Worm (Caenorhabditis elegans) whole organism, young adult: Measurements from ENCODE around the gene C54G7.1.

Source experiments
- B0261.1 ChIP-seq: sonication (generic microtip); optimal IDR thresholded peaks from 2 replicates; lab custom pipeline; 2016; ENCODE audit warnings: mild to moderate bottlenecking, missing genetic modification characterization, moderate library complexity, missing compliant biosample characterization
- B0336.3 ChIP-seq: fragments of 200-800 bp; sonication (Bioruptor generic); IDR thresholded peaks from 2 replicates; pipeline ENCODE4 v1.3.6; 2022; ENCODE audit warnings: missing genetic modification characterization, missing compliant biosample characterization
- F39B2.1 ChIP-seq: fragments of 200-800 bp; sonication (Bioruptor generic); IDR thresholded peaks from 2 replicates; pipeline ENCODE4 v1.3.6; 2022; ENCODE audit warnings: missing genetic modification reagents, missing genetic modification characterization, missing compliant biosample characterization
- F52B5.7 ChIP-seq: sonication (generic microtip); optimal IDR thresholded peaks from 2 replicates; lab custom pipeline; 2016; ENCODE audit warnings: mild to moderate bottlenecking, missing genetic modification characterization, missing compliant biosample characterization
- F55B11.4 ChIP-seq: sonication (generic microtip); optimal IDR thresholded peaks from 2 replicates; lab custom pipeline; 2016; ENCODE audit warnings: missing compliant biosample characterization, missing genetic modification characterization, borderline replicate concordance; ENCODE audit not compliant: insufficient read depth
- K11D2.4 ChIP-seq: fragments of 200-800 bp; sonication (Bioruptor generic); IDR thresholded peaks from 2 replicates; pipeline ENCODE4 v1.3.6; 2022; ENCODE audit warnings: missing genetic modification reagents, missing genetic modification characterization, missing compliant biosample characterization
- T07F8.4 ChIP-seq: sonication (generic microtip); optimal IDR thresholded peaks from 2 replicates; lab custom pipeline; 2016; ENCODE audit warnings: mild to moderate bottlenecking, missing genetic modification characterization, moderate library complexity, missing compliant biosample characterization
- Y56A3A.18 ChIP-seq: fragments of 200-800 bp; sonication (Bioruptor generic); IDR thresholded peaks from 2 replicates; pipeline ENCODE4 v1.3.6; 2022; ENCODE audit warnings: missing genetic modification reagents, missing genetic modification characterization, missing compliant biosample characterization
- Y95B8A.8 ChIP-seq: fragments of 200-800 bp; sonication (Bioruptor generic); IDR thresholded peaks from 2 replicates; pipeline ENCODE4 v1.3.6; 2022; ENCODE audit warnings: missing genetic modification reagents, missing genetic modification characterization, missing compliant biosample characterization
- aptf-2 ChIP-seq: fragments of 200-800 bp; sonication (Bioruptor generic); conservative IDR thresholded peaks from 2 replicates; pipeline ENCODE4 v1.3.6; 2022; ENCODE audit warnings: missing genetic modification reagents, missing genetic modification characterization, missing compliant biosample characterization
- aptf-3 ChIP-seq: fragments of 200-800 bp; sonication (Bioruptor generic); IDR thresholded peaks from 2 replicates; pipeline ENCODE4 v1.3.6; 2022; ENCODE audit warnings: missing genetic modification characterization, missing compliant biosample characterization
- atf-7 ChIP-seq: sonication (generic microtip); optimal IDR thresholded peaks from 2 replicates; lab custom pipeline; 2017; ENCODE audit warnings: mild to moderate bottlenecking, missing genetic modification characterization, missing compliant biosample characterization
- cebp-1 ChIP-seq, 2 experiments: fragments of 200-800 bp in 1 of 2; sonication (Bioruptor generic) in 1 of 2; sonication (generic microtip) in 1 of 2; IDR thresholded peaks in 1 of 2; optimal IDR thresholded peaks in 1 of 2; 2 replicates each; pipeline versions ENCODE4 v1.3.6 to Lab custom; 2017 to 2022; ENCODE audit warnings: missing compliant biosample characterization in 2 of 2, missing genetic modification characterization in 2 of 2, mild to moderate bottlenecking in 1 of 2, missing genetic modification reagents in 1 of 2, moderate library complexity in 1 of 2
- dox-1 ChIP-seq: fragments of 200-800 bp; sonication (Bioruptor generic); IDR thresholded peaks from 2 replicates; pipeline ENCODE4 v1.3.6; 2022; ENCODE audit warnings: missing genetic modification reagents, missing genetic modification characterization, missing compliant biosample characterization
- dpl-1 ChIP-seq: fragments of 150-350 bp; optimal IDR thresholded peaks from 2 replicates; lab custom pipeline; 2014; ENCODE audit warnings: missing biosample characterization, missing genetic modification reagents, missing genetic modification characterization
- efl-1 ChIP-seq: fragments of 150-350 bp; optimal IDR thresholded peaks from 2 replicates; lab custom pipeline; 2014; ENCODE audit warnings: missing biosample characterization, missing genetic modification reagents, missing genetic modification characterization
- egrh-3 ChIP-seq: fragments of 200-800 bp; sonication (Bioruptor generic); IDR thresholded peaks from 2 replicates; pipeline ENCODE4 v1.3.6; 2022; ENCODE audit warnings: missing genetic modification reagents, missing genetic modification characterization, missing compliant biosample characterization
- ets-4 ChIP-seq: fragments of 200-800 bp; sonication (Bioruptor generic); optimal IDR thresholded peaks from 2 replicates; lab custom pipeline; 2018; ENCODE audit warnings: mild to moderate bottlenecking, missing genetic modification characterization, missing compliant biosample characterization
- gei-17 ChIP-seq: fragments of 200-800 bp; sonication (Bioruptor generic); optimal IDR thresholded peaks from 2 replicates; lab custom pipeline; 2018; ENCODE audit warnings: mild to moderate bottlenecking, missing genetic modification characterization, missing compliant biosample characterization
- hmg-1.2 ChIP-seq: fragments of 200-800 bp; sonication (Bioruptor generic); IDR thresholded peaks from 2 replicates; pipeline ENCODE4 v1.3.6; 2022; ENCODE audit warnings: missing genetic modification reagents, missing genetic modification characterization, missing compliant biosample characterization
- lag-1 ChIP-seq: fragments of 200-800 bp; sonication (Bioruptor generic); IDR thresholded peaks from 2 replicates; pipeline ENCODE4 v1.3.6; 2022; ENCODE audit warnings: missing genetic modification reagents, missing genetic modification characterization, missing compliant biosample characterization
- let-607 ChIP-seq, 2 experiments: fragments of 200-800 bp in 1 of 2; sonication (Bioruptor generic) in 1 of 2; sonication (generic microtip) in 1 of 2; optimal IDR thresholded peaks; 2 replicates each; lab custom pipeline; 2016 to 2018; ENCODE audit warnings: mild to moderate bottlenecking in 2 of 2, missing compliant biosample characterization in 2 of 2, missing genetic modification characterization in 2 of 2, moderate library complexity in 2 of 2, missing genotype in 1 of 2
- madf-3 ChIP-seq: fragments of 200-800 bp; sonication (Bioruptor generic); IDR thresholded peaks from 2 replicates; pipeline ENCODE4 v1.3.6; 2022; ENCODE audit warnings: missing genetic modification reagents, missing genetic modification characterization, missing compliant biosample characterization
- madf-6 ChIP-seq: fragments of 200-800 bp; sonication (Bioruptor generic); IDR thresholded peaks from 2 replicates; pipeline ENCODE4 v1.3.6; 2022; ENCODE audit warnings: missing genetic modification reagents, missing genetic modification characterization, missing compliant biosample characterization
- madf-8 ChIP-seq: fragments of 200-800 bp; sonication (Bioruptor generic); conservative IDR thresholded peaks from 2 replicates; pipeline ENCODE4 v1.3.6; 2022; ENCODE audit warnings: missing genetic modification reagents, missing genetic modification characterization, missing compliant biosample characterization
- mcd-1 ChIP-seq: fragments of 200-800 bp; sonication (Bioruptor generic); IDR thresholded peaks from 2 replicates; pipeline ENCODE4 v1.3.6; 2022; ENCODE audit warnings: missing genetic modification reagents, missing genetic modification characterization, missing compliant biosample characterization
- mel-28 ChIP-seq: sonication (generic microtip); optimal IDR thresholded peaks from 2 replicates; lab custom pipeline; 2016; ENCODE audit warnings: borderline replicate concordance, mild to moderate bottlenecking, missing genetic modification characterization, missing compliant biosample characterization
- nfya-2 ChIP-seq: fragments of 200-800 bp; sonication (Bioruptor generic); IDR thresholded peaks from 2 replicates; pipeline ENCODE4 v1.3.6; 2022; ENCODE audit warnings: missing genetic modification reagents, missing genetic modification characterization, missing compliant biosample characterization
- nfyb-1 ChIP-seq: fragments of 200-800 bp; sonication (Bioruptor generic); IDR thresholded peaks from 2 replicates; pipeline ENCODE4 v1.3.6; 2022; ENCODE audit warnings: missing genetic modification reagents, missing genetic modification characterization, missing compliant biosample characterization
- nhr-120 ChIP-seq: fragments of 200-800 bp; sonication (Bioruptor generic); IDR thresholded peaks from 2 replicates; pipeline ENCODE4 v1.3.6; 2022; ENCODE audit warnings: missing genetic modification characterization, missing compliant biosample characterization
- nhr-27 ChIP-seq: fragments of 200-800 bp; sonication (Bioruptor generic); optimal IDR thresholded peaks from 2 replicates; lab custom pipeline; 2018; ENCODE audit warnings: mild to moderate bottlenecking, missing genetic modification characterization, moderate library complexity, missing compliant biosample characterization
- nhr-80 ChIP-seq: sonication (generic microtip); optimal IDR thresholded peaks from 2 replicates; lab custom pipeline; 2016; ENCODE audit warnings: missing genetic modification characterization, missing compliant biosample characterization
- tbx-9 ChIP-seq: sonication (generic microtip); optimal IDR thresholded peaks from 2 replicates; lab custom pipeline; 2016; ENCODE audit warnings: borderline replicate concordance, missing genetic modification characterization, inconsistent platforms, missing compliant biosample characterization
- unc-62 ChIP-seq: fragments of 150-350 bp; optimal IDR thresholded peaks from 2 replicates; lab custom pipeline; 2014; ENCODE audit warnings: missing biosample characterization, missing genetic modification reagents, missing genetic modification characterization
- ztf-22 ChIP-seq: fragments of 200-800 bp; sonication (Bioruptor generic); optimal IDR thresholded peaks from 2 replicates; lab custom pipeline; 2018; ENCODE audit warnings: mild to moderate bottlenecking, missing genetic modification characterization, moderate library complexity, missing compliant biosample characterization

The C54G7.1 gene

DNA sequence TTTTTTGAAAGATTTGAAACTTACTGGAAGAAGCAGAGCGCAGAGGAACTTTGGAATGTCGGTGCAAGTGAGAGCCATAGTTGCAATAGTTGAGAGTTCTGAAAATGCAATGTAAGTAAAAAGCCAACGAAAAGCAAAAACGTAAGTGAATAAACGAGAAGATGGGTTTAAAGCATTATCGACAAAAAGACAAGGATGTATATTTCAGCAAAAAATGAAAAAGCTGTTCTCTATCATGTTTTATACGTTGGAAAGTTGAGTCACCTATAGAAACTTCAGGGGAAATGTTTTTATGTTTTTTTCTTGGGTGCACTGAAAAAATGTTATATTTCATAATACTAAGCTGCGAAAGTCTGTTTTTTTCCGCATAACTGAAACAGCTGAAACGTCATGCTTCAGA, 26.7 kb upstream of the C54G7.1 start, which contains the start of gene T23F2.5:
TSS of gene T23F2.5 (minus strand) at position 101 of the 400 bp plus-strand sequence.
- TF ChIP-seq F55B11.4 (tag; lab: Kevin White, UChicago) = no peak
- no peak for TF ChIP-seq cebp-1 (GFP tag; IDR thresholded peaks at IDR 0.05; lab: Robert Waterston, UW)
- peak; percentile 39 for TF ChIP-seq cebp-1 (tag; optimal IDR thresholded peaks at IDR 0.05; lab: Kevin White, UChicago)
- TF ChIP-seq, all 124 proteins: peak for 1

DNA sequence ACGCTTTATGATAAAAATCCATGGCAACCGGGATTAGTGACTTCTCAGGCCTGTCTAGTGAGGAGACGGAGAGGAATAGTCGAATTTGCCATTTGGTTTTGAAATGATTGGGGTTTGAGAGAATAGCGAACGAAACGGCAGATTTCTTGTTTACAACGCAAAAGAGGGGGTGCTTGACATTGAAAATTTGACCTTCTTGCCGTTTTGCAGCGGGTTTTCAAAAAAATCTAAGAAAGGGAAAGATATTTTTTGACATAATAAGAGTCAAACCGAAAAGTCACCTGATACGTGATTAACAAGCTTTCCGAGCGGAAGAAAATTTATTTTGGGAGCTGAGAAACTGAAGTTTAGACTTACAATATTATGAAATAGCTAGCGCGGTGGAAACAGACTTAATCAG, 25.9 kb upstream of the C54G7.1 start:
- TF ChIP-seq F52B5.7 (tag; lab: Kevin White, UChicago) (no peak), cebp-1 (GFP tag; IDR thresholded peaks at IDR 0.05; lab: Robert Waterston, UW) (no peak), cebp-1 (tag; optimal IDR thresholded peaks at IDR 0.05; lab: Kevin White, UChicago) (peak; percentile 21)

DNA sequence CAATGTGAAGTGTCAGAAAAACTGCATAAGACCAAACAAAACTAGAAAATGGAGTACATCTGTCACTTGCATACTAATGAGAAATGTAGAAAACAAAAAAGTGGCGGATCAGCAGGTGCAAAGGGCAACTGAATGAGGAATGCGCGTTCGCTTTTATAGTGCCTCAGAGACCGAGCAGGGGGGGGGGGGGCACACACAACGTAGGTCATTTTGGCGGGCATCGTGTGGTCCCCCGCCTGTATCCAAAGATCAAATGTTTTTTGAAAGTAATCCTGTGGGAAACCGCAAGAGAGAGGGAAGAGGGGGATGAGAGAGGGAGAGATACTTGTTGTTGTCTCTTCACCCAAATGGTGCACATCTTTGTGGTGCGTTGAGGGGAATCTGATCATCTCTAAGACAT, 25.4 kb upstream of the C54G7.1 start:
- TF ChIP-seq madf-6 (GFP tag; lab: Robert Waterston, UW) = peak; percentile 71
- peak; percentile 48; the same call in 1 of the 2 replicates for TF ChIP-seq egrh-3
- TF ChIP-seq ets-4 = no peak
- TF ChIP-seq aptf-2 (GFP tag; lab: Robert Waterston, UW) = peak; percentile 99
- TF ChIP-seq efl-1 = peak; percentile 56
- no peak for TF ChIP-seq T07F8.4 (tag; lab: Kevin White, UChicago)
- peak; percentile 37; the same call in 1 of the 2 replicates for TF ChIP-seq hmg-1.2 (GFP tag; lab: Robert Waterston, UW)
- TF ChIP-seq madf-8 (GFP tag; lab: Robert Waterston, UW) = 0 out of 2 replicates have a peak, but pooled peaks have one; percentile 21
- 0 out of 2 replicates have a peak, but pooled peaks have one; percentile 20 for TF ChIP-seq madf-3 (GFP tag; lab: Robert Waterston, UW)
- peak; percentile 93 for TF ChIP-seq aptf-3
- peak; percentile 64 for TF ChIP-seq dox-1
- peak; percentile 37 for TF ChIP-seq dpl-1 (GFP tag; lab: Kevin White, UChicago)
- TF ChIP-seq nhr-120 (GFP tag; lab: Robert Waterston, UW) = 0 out of 2 replicates have a peak, but pooled peaks have one; percentile 6
- TF ChIP-seq tbx-9 (tag; lab: Kevin White, UChicago) = no peak
- TF ChIP-seq, all 124 proteins: peak for 11

DNA sequence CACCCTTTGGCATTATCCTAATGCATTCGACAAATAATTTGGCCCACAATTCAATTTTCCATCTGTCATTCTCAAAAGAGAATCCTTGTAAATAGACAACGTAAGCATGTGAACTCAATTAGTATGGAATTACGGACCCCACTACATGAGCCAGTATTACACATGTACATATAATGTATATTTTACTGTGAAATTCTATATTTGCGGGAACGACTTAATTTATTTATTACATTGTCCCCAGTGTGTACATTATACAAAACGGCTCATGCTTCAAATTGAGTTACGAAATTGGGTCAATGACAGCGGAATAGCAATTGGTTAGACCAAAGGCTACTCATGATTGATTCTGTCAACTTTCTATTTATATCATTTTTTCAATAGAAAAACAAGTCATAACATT, 24.2 kb upstream of the C54G7.1 start:
- TF ChIP-seq cebp-1 (GFP tag; IDR thresholded peaks at IDR 0.05; lab: Robert Waterston, UW) (no peak), cebp-1 (tag; optimal IDR thresholded peaks at IDR 0.05; lab: Kevin White, UChicago) (peak; percentile 60), mel-28 (no peak), F39B2.1 (GFP tag; lab: Robert Waterston, UW) (no peak), atf-7 (tag; lab: Kevin White, UChicago) (no peak)

DNA sequence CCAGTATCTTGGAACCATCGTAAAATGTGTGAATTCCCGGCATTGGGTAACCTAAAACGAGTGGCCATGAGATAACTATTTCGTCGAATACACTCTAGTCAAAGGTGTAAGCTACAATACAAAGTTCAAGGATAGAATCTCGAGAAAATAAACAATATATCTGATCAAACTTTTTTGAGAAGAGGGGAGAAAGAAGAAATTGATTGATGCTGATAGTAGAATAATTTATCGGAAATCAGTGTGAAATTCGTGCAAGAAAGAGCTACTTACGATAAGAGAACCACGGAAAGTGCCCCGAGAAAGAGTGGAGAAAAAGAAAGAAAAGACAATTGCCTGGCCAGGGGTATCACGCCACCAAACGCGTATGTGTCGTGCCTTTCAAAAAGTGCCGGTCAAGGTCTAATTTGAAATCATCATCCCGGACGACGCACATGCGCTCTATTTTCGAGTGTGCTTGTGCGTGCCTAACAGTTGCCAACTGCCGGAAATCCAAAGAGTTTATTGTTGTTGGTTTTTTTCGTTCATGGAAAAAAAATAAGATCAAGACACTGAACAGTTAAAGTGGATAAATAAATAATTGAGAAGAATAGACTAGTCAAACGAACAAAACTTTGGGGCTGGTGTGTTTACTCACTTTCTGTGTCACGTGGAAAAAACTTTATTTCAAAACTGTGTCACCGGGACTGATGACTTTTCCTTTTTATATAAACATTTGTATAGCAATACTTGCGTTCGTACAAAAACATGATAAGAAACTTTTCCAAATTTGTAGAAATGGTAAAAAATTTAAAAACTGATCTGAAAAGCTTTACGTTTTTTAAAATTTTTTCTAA, 20.8 kb upstream of the C54G7.1 start, which contains the start of gene mboa-3:
TSS of gene mboa-3 (minus strand) at position 51 of the 833 bp plus-strand sequence.
- TF ChIP-seq ets-4 (peak; percentile 27), mcd-1 (GFP tag; lab: Robert Waterston, UW) (no peak), gei-17 (GFP tag; lab: Kevin White, UChicago) (no peak), cebp-1 (GFP tag; IDR thresholded peaks at IDR 0.05; lab: Robert Waterston, UW) (no peak), cebp-1 (tag; optimal IDR thresholded peaks at IDR 0.05; lab: Kevin White, UChicago) (peak; percentile 49), B0336.3 (GFP tag; lab: Robert Waterston, UW) (peak; percentile 46; the same call in 1 of the 2 replicates), ztf-22 (GFP tag; lab: Kevin White, UChicago) (peak; percentile 27), lag-1 (GFP tag; lab: Robert Waterston, UW) (no peak), nfyb-1 (peak; percentile 35; the same call in 1 of the 2 replicates), nfya-2 (no peak), dox-1 (peak; percentile 45; the same call in 1 of the 2 replicates), atf-7 (tag; lab: Kevin White, UChicago) (peak; percentile 7), Y95B8A.8 (no peak), nhr-27 (no peak), unc-62 (GFP tag; lab: Kevin White, UChicago) (no peak), Y56A3A.18 (GFP tag; lab: Robert Waterston, UW) (0 out of 2 replicates have a peak, but pooled peaks have one; percentile 47), K11D2.4 (GFP tag; lab: Robert Waterston, UW) (no peak), F52B5.7 (tag; lab: Kevin White, UChicago) (no peak), aptf-3 (no peak), let-607 (tag; optimal IDR thresholded peaks at IDR 0.05; lab: Kevin White, UChicago) (no peak), nhr-80 (tag; lab: Kevin White, UChicago) (peak; percentile 83), B0261.1 (tag; lab: Kevin White, UChicago) (no peak)
- TF ChIP-seq, all 124 proteins: peak for 9
